Fruit fly (Drosophila melanogaster): ENCODE results near the gene CG15020.

CG15020 gene

DNA sequence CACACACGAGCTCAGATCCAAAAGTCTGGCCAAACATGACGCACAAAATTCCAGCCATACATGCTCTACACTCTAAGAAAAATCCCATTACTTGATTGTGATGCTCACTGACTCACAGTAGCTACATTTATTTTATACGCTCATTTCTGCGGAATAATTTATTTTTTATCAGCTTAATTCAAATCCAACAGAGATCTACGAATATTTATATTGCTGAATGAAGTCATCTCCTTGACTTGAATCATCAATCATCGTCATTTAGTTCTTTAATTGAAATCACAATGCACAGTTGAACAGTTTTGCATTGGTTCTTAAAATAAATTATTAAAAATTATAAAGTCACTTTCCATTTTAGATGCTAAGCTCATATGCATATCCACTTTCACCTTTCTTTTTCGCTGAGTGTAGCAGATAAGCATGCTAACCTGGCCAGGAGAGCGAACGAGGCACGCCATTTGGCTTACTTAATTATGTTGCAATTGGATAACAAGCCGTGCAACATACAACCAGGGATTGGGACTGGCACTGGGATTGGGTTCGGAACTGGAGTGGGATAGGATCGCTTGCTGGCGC lies 25.9 kb upstream of the CG15020 start:
- TF ChIP-seq phol (tag; optimal IDR thresholded peaks at IDR 0.05): peak; percentile 3
- no peak for TF ChIP-seq Ets97D (GFP tag; optimal IDR thresholded peaks at IDR 0.05)
- TF ChIP-seq CG33557 (GFP tag; optimal IDR thresholded peaks at IDR 0.05): no peak
- peak; percentile 7 for TF ChIP-seq Ssrp (tag; optimal IDR thresholded peaks at IDR 0.05)
- TF ChIP-seq klu (GFP tag; IDR thresholded peaks at IDR 0.05): no peak
- TF ChIP-seq CG11504 (tag; optimal IDR thresholded peaks at IDR 0.05): peak; percentile 27
- no peak for TF ChIP-seq CG10462 (GFP tag; optimal IDR thresholded peaks at IDR 0.05)
- peak; percentile 11 for TF ChIP-seq Oli (tag; optimal IDR thresholded peaks at IDR 0.05)
- TF ChIP-seq CTCF (GFP tag; optimal IDR thresholded peaks at IDR 0.05): no peak
- no peak for TF ChIP-seq CG4404 (GFP tag; IDR thresholded peaks at IDR 0.05)
- TF ChIP-seq lola (GFP tag; optimal IDR thresholded peaks at IDR 0.05): no peak
- TF ChIP-seq Atf3 (GFP tag; optimal IDR thresholded peaks at IDR 0.05): no peak
- no peak for TF ChIP-seq CG7786 (GFP tag; optimal IDR thresholded peaks at IDR 0.05)
- TF ChIP-seq CG2678 (tag; optimal IDR thresholded peaks at IDR 0.05): peak; percentile 10
- no peak for TF ChIP-seq fu2 (GFP tag; optimal IDR thresholded peaks at IDR 0.05)
- peak; percentile 2 for TF ChIP-seq CG12391 (tag; optimal IDR thresholded peaks at IDR 0.05)
- TF ChIP-seq gem (tag; optimal IDR thresholded peaks at IDR 0.05): peak; percentile 5
- TF ChIP-seq sd (tag; optimal IDR thresholded peaks at IDR 0.05): peak; percentile 53
- TF ChIP-seq CG1233 (GFP tag; optimal IDR thresholded peaks at IDR 0.05): no peak
- no peak for TF ChIP-seq CG34224 (GFP tag; IDR thresholded peaks at IDR 0.05; ENCODE audit: partially characterized antibody)
- TF ChIP-seq Sox102F (GFP tag; optimal IDR thresholded peaks at IDR 0.05): peak; percentile 9
- no peak for TF ChIP-seq CG6854 (GFP tag; optimal IDR thresholded peaks at IDR 0.05)
- TF ChIP-seq CG30403 (GFP tag; optimal IDR thresholded peaks at IDR 0.05): no peak
- TF ChIP-seq tio (GFP tag; optimal IDR thresholded peaks at IDR 0.05): peak; percentile 6
- no peak for TF ChIP-seq shn (GFP tag; optimal IDR thresholded peaks at IDR 0.05)
- no peak for TF ChIP-seq ssp (GFP tag; IDR thresholded peaks at IDR 0.05)
- no peak for TF ChIP-seq CG3995 (GFP tag; optimal IDR thresholded peaks at IDR 0.05)
- peak; percentile 30 for TF ChIP-seq CG18262 (tag; optimal IDR thresholded peaks at IDR 0.05)
- no peak for TF ChIP-seq jing (GFP tag; optimal IDR thresholded peaks at IDR 0.05)
- 0 out of 2 replicates have a peak, but pooled peaks have one; percentile 13 for TF ChIP-seq CG31441 (GFP tag; IDR thresholded peaks at IDR 0.05)
- peak; percentile 15 for TF ChIP-seq Ets65A (GFP tag)
- no peak for TF ChIP-seq HLHmδ (GFP tag; optimal IDR thresholded peaks at IDR 0.05)
- no peak for TF ChIP-seq Awh (GFP tag; IDR thresholded peaks at IDR 0.05)
- TF ChIP-seq CG2712 (tag; optimal IDR thresholded peaks at IDR 0.05): peak; percentile 1
- TF ChIP-seq tup (GFP tag; optimal IDR thresholded peaks at IDR 0.05): no peak

DNA sequence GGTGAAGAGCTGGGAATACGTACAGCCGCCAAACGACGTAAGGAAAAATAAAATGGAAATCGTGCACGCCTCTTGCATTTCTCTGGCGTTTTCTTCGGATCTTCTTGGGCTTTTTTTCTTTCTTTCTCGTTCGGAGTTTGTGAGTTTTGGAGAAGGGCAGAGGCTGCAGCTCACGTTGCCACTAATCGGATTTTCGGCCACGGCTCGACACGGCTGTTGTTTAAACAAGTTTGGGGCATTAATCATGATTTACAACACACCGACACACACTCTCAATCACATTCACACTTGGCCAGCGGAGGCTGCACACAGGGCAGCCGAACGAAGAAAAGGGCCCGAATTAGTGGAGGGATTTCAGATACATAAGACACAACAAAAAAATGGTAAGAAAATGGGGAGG lies 25.1 kb upstream of the CG15020 start:
- TF ChIP-seq gt (GFP tag; IDR thresholded peaks at IDR 0.05): no peak
- no peak for TF ChIP-seq CHES-1-like (GFP tag; optimal IDR thresholded peaks at IDR 0.05)
- TF ChIP-seq lmd (GFP tag; IDR thresholded peaks at IDR 0.05): no peak
- no peak for TF ChIP-seq Ets65A (GFP tag)
- no peak for TF ChIP-seq jigr1 (GFP tag; IDR thresholded peaks at IDR 0.05)
- TF ChIP-seq mam (GFP tag; optimal IDR thresholded peaks at IDR 0.05): no peak
- TF ChIP-seq toy (GFP tag; IDR thresholded peaks at IDR 0.05): no peak
- no peak for TF ChIP-seq Dp (GFP tag; optimal IDR thresholded peaks at IDR 0.05)
- no peak for TF ChIP-seq Rx (GFP tag; IDR thresholded peaks at IDR 0.05)
- TF ChIP-seq CG43689 (GFP tag; IDR thresholded peaks at IDR 0.05): no peak
- TF ChIP-seq wek (GFP tag; optimal IDR thresholded peaks at IDR 0.05): no peak
- no peak for TF ChIP-seq bowl (GFP tag; IDR thresholded peaks at IDR 0.05)
- TF ChIP-seq CG9797 (GFP tag; optimal IDR thresholded peaks at IDR 0.05): no peak
- TF ChIP-seq cg (GFP tag; optimal IDR thresholded peaks at IDR 0.05): peak; percentile 14
- TF ChIP-seq phol (tag; optimal IDR thresholded peaks at IDR 0.05): no peak
- TF ChIP-seq Hr39 (optimal IDR thresholded peaks at IDR 0.05): no peak
- no peak for TF ChIP-seq CG17361 (GFP tag; IDR thresholded peaks at IDR 0.05)
- peak; percentile 17 for TF ChIP-seq kni (GFP tag; optimal IDR thresholded peaks at IDR 0.05)
- no peak for TF ChIP-seq NFAT (GFP tag; IDR thresholded peaks at IDR 0.05)
- TF ChIP-seq CG9215 (GFP tag; IDR thresholded peaks at IDR 0.05): no peak
- TF ChIP-seq bigmax (GFP tag; optimal IDR thresholded peaks at IDR 0.05): no peak

Measured in whole organism, embryonic.